Worm (Caenorhabditis elegans): Measurements from ENCODE around the gene panl-3.

panl-3 gene

DNA sequence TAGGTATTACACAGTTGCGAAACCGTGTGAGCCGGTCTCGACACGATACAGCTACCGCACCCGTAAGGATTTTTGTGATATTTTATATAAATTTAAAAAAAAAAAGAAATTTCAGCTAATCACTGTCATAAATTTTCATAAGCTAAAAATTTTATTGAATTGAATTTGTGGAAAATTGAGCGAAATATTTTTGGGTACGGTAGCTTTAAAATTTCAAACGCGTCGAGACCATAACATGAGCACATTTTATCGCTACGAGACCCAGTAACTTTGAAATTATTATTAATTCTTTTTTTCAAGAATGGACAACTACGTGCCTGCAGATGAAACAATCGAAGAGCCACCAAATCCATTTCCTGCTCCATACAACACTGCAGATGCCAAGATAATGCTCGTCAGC lies 5.7 kb upstream of the panl-3 start, which contains the start of gene ZK632.14:
ZK632.14 (plus strand) TSS at position 301 of the 400 bp plus-strand sequence.
- TF ChIP-seq npax-4 (tag; optimal IDR thresholded peaks at IDR 0.05): no peak
- TF ChIP-seq odd-2 (tag; optimal IDR thresholded peaks at IDR 0.05): no peak
- TF ChIP-seq ttx-3 (tag; optimal IDR thresholded peaks at IDR 0.05): no peak
- TF ChIP-seq pros-1 (tag; optimal IDR thresholded peaks at IDR 0.05): no peak
- TF ChIP-seq tbx-7 (tag; optimal IDR thresholded peaks at IDR 0.05): no peak
- no peak for TF ChIP-seq zip-5 (tag; optimal IDR thresholded peaks at IDR 0.05)
- TF ChIP-seq K02D7.2 (tag; optimal IDR thresholded peaks at IDR 0.05): no peak
- TF ChIP-seq pha-2 (tag; optimal IDR thresholded peaks at IDR 0.05): no peak
- no peak for TF ChIP-seq ztf-16 (tag; optimal IDR thresholded peaks at IDR 0.05)
- TF ChIP-seq che-1 (tag; optimal IDR thresholded peaks at IDR 0.05): no peak
- no peak for TF ChIP-seq dve-1 (tag; optimal IDR thresholded peaks at IDR 0.05)

DNA sequence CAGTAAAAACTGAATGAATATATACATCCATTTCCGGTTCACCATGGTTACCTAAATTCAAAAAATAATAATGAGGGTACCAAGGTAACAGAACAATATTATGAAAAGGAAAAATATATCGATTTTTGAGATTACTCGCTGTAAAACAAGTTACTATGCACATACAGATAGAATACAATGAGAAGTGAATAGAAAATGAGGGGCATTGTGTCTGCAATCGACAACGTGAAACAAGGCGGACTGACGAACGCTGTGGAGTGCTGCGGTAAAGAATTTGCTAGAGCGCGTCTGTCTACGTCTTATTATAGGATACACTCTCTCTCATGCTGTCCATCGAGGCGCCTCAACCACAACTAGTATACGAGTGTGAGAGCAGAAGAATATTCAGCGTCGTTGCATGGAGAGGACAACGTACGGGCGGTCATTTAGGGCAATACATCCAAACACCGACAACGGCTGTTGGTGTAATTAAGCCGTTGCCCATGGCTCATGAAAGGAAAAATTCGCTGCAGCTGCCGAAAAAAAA lies 1.7 kb upstream of the panl-3 start, which contains the start of gene cnx-1:
cnx-1 (minus strand) TSS at position 51 of the 526 bp plus-strand sequence.
- TF ChIP-seq C08G9.2 (tag; optimal IDR thresholded peaks at IDR 0.05) (peak; percentile 12), dmd-4 (tag; optimal IDR thresholded peaks at IDR 0.05; ENCODE audit: borderline replicate concordance) (no peak), madf-2 (tag; optimal IDR thresholded peaks at IDR 0.05) (peak; percentile 11), elt-2 (tag; optimal IDR thresholded peaks at IDR 0.05) (peak; percentile 18), nfya-1 (tag; optimal IDR thresholded peaks at IDR 0.05) (peak; percentile 50), ama-1 (optimal IDR thresholded peaks at IDR 0.05) (no peak), unc-86 (tag; optimal IDR thresholded peaks at IDR 0.05) (peak; percentile 31), Y22D7AL.16 (tag; optimal IDR thresholded peaks at IDR 0.05) (no peak), ceh-22 (tag; optimal IDR thresholded peaks at IDR 0.05) (no peak), pros-1 (tag; optimal IDR thresholded peaks at IDR 0.05) (peak; percentile 30), sox-2 (GFP tag; IDR thresholded peaks at IDR 0.05) (no peak), F13H6.1 (tag; optimal IDR thresholded peaks at IDR 0.05) (no peak), fkh-10 (GFP tag; optimal IDR thresholded peaks at IDR 0.05) (no peak), hlh-15 (tag; optimal IDR thresholded peaks at IDR 0.05) (no peak), dve-1 (tag; optimal IDR thresholded peaks at IDR 0.05) (no peak), ttx-3 (tag; optimal IDR thresholded peaks at IDR 0.05) (no peak), mec-3 (tag; optimal IDR thresholded peaks at IDR 0.05; ENCODE audit: borderline replicate concordance) (no peak), ceh-14 (tag; optimal IDR thresholded peaks at IDR 0.05) (peak; percentile 21), pat-9 (tag; optimal IDR thresholded peaks at IDR 0.05) (no peak), ceh-45 (GFP tag; IDR thresholded peaks at IDR 0.05) (no peak), hlh-30 (tag; optimal IDR thresholded peaks at IDR 0.05; ENCODE audit: insufficient read depth) (peak; percentile 3), ceh-24 (tag; optimal IDR thresholded peaks at IDR 0.05) (no peak), sdc-2 (tag; optimal IDR thresholded peaks at IDR 0.05) (peak; percentile 25), elt-4 (tag; optimal IDR thresholded peaks at IDR 0.05) (no peak), che-1 (tag; optimal IDR thresholded peaks at IDR 0.05) (no peak), npax-4 (tag; optimal IDR thresholded peaks at IDR 0.05) (no peak), ceh-6 (GFP tag; optimal IDR thresholded peaks at IDR 0.05) (no peak), C38D4.7 (GFP tag; optimal IDR thresholded peaks at IDR 0.05) (no peak), unc-42 (tag; optimal IDR thresholded peaks at IDR 0.05) (peak; percentile 28), tbx-2 (tag; optimal IDR thresholded peaks at IDR 0.05) (peak; percentile 30), syd-9 (tag; optimal IDR thresholded peaks at IDR 0.05) (no peak), pag-3 (tag; optimal IDR thresholded peaks at IDR 0.05; ENCODE audit: borderline replicate concordance) (no peak), ceh-34 (tag; optimal IDR thresholded peaks at IDR 0.05) (peak; percentile 29), pax-1 (tag; optimal IDR thresholded peaks at IDR 0.05) (no peak), ceh-48 (tag; optimal IDR thresholded peaks at IDR 0.05) (no peak), T23F11.4 (GFP tag; optimal IDR thresholded peaks at IDR 0.05) (no peak), ceh-31 (tag; optimal IDR thresholded peaks at IDR 0.05) (peak; percentile 85), sox-4 (tag; optimal IDR thresholded peaks at IDR 0.05) (no peak), ets-4 (tag; optimal IDR thresholded peaks at IDR 0.05) (no peak), zip-5 (tag; optimal IDR thresholded peaks at IDR 0.05) (no peak), ceh-2 (tag; optimal IDR thresholded peaks at IDR 0.05) (no peak), rnt-1 (tag; optimal IDR thresholded peaks at IDR 0.05) (peak; percentile 60), ref-2 (tag; optimal IDR thresholded peaks at IDR 0.05) (peak; percentile 60)

Measured in whole organism, late embryonic.